Worm (Caenorhabditis elegans) whole organism, young adult: ENCODE results near the gene F41E6.12.

ENCODE experiments used
- ZK185.1 ChIP-seq: sonication (generic microtip); optimal IDR thresholded peaks from 2 replicates; lab custom pipeline; 2016; ENCODE audit warnings: mild to moderate bottlenecking, missing genetic modification characterization, missing compliant biosample characterization; ENCODE audit not compliant: poor library complexity, severe bottlenecking
- ceh-40 ChIP-seq: fragments of 200-800 bp; sonication (Bioruptor generic); IDR thresholded peaks from 2 replicates; pipeline ENCODE4 v1.3.6; 2022; ENCODE audit warnings: missing genetic modification characterization, missing compliant biosample characterization
- hmg-1.2 ChIP-seq: fragments of 200-800 bp; sonication (Bioruptor generic); IDR thresholded peaks from 2 replicates; pipeline ENCODE4 v1.3.6; 2022; ENCODE audit warnings: missing genetic modification reagents, missing genetic modification characterization, missing compliant biosample characterization
- let-526 ChIP-seq: fragments of 200-800 bp; sonication (Bioruptor generic); IDR thresholded peaks from 2 replicates; pipeline ENCODE4 v1.3.6; 2022; ENCODE audit warnings: missing genetic modification reagents, missing genetic modification characterization, missing compliant biosample characterization
- madf-6 ChIP-seq: fragments of 200-800 bp; sonication (Bioruptor generic); IDR thresholded peaks from 2 replicates; pipeline ENCODE4 v1.3.6; 2022; ENCODE audit warnings: missing genetic modification reagents, missing genetic modification characterization, missing compliant biosample characterization
- nfya-1 ChIP-seq: sonication (generic microtip); optimal IDR thresholded peaks from 2 replicates; lab custom pipeline; 2017; ENCODE audit warnings: antibody characterized with exemption, missing compliant biosample characterization, missing genetic modification characterization, borderline replicate concordance; ENCODE audit not compliant: insufficient read depth
- nfya-2 ChIP-seq: fragments of 200-800 bp; sonication (Bioruptor generic); IDR thresholded peaks from 2 replicates; pipeline ENCODE4 v1.3.6; 2022; ENCODE audit warnings: missing genetic modification reagents, missing genetic modification characterization, missing compliant biosample characterization
- nhr-179 ChIP-seq: sonication (generic microtip); optimal IDR thresholded peaks from 2 replicates; lab custom pipeline; 2016; ENCODE audit warnings: mild to moderate bottlenecking, missing genetic modification characterization, missing compliant biosample characterization
- snpc-3.4 ChIP-seq: sonication (generic microtip); optimal IDR thresholded peaks from 2 replicates; lab custom pipeline; 2017; ENCODE audit warnings: missing genetic modification characterization, mild to moderate bottlenecking, missing compliant biosample characterization, antibody characterized with exemption, moderate library complexity, missing genotype, missing genetic modification reagents
- tlf-1 ChIP-seq: fragments of 200-800 bp; sonication (Bioruptor generic); optimal IDR thresholded peaks from 2 replicates; lab custom pipeline; 2018; ENCODE audit warnings: mild to moderate bottlenecking, missing genetic modification characterization, missing compliant biosample characterization
- xnd-1 ChIP-seq: sonication (generic microtip); optimal IDR thresholded peaks from 2 replicates; lab custom pipeline; 2016; ENCODE audit warnings: missing genotype, missing genetic modification reagents, missing genetic modification characterization, missing compliant biosample characterization
- zfh-2 ChIP-seq: fragments of 200-800 bp; sonication (Bioruptor generic); conservative IDR thresholded peaks from 2 replicates; pipeline ENCODE4 v1.3.6; 2022; ENCODE audit warnings: missing genetic modification reagents, missing genetic modification characterization, missing compliant biosample characterization
- ztf-22 ChIP-seq: fragments of 200-800 bp; sonication (Bioruptor generic); optimal IDR thresholded peaks from 2 replicates; lab custom pipeline; 2018; ENCODE audit warnings: mild to moderate bottlenecking, missing genetic modification characterization, moderate library complexity, missing compliant biosample characterization

ce11 chrV:8635575-8635974, 6.6 kb upstream of the F41E6.12 start, which contains the start of gene oac-29:
- no peak for TF ChIP-seq snpc-3.4 (tag; lab: Kevin White, UChicago)
- no peak for TF ChIP-seq nfya-2
- TF ChIP-seq ztf-22 (GFP tag; lab: Kevin White, UChicago), result no peak
- TF ChIP-seq ZK185.1 (tag; lab: Kevin White, UChicago), result no peak
- no peak for TF ChIP-seq nhr-179 (tag; lab: Kevin White, UChicago)
- TF ChIP-seq nfya-1 (tag; lab: Kevin White, UChicago), result no peak
- TF ChIP-seq xnd-1 (tag; lab: Kevin White, UChicago), result no peak
- no peak for TF ChIP-seq ceh-40 (GFP tag; lab: Robert Waterston, UW)
- TF ChIP-seq tlf-1 (GFP tag; lab: Kevin White, UChicago), result no peak
- TF ChIP-seq madf-6 (GFP tag; lab: Robert Waterston, UW), result no peak
- no peak for TF ChIP-seq let-526 (GFP tag; lab: Robert Waterston, UW)
- no peak for TF ChIP-seq zfh-2 (GFP tag; lab: Robert Waterston, UW)
- no peak for TF ChIP-seq hmg-1.2 (GFP tag; lab: Robert Waterston, UW)
